Fruit fly (Drosophila melanogaster) Kc167 (cell line): ENCODE measurements around the gene CG12974.

ENCODE experiments used
- Sin3A ChIP-seq: fragments of >200 bp; optimal IDR thresholded peaks from 2 replicates; lab custom pipeline; 2018; ENCODE audit warnings: missing external identifiers
- h ChIP-seq: fragments of >200 bp; optimal IDR thresholded peaks from 3 replicates; lab custom pipeline; 2018; ENCODE audit warnings: missing external identifiers
- insv ChIP-seq: fragments of >200 bp; optimal IDR thresholded peaks from 3 replicates; lab custom pipeline; 2018; ENCODE audit warnings: missing external identifiers
- psq ChIP-seq: fragments of >200 bp; optimal IDR thresholded peaks from 2 replicates; lab custom pipeline; 2017; ENCODE audit warnings: missing external identifiers
- ttk ChIP-seq: sonication (Bioruptor generic); optimal IDR thresholded peaks from 2 replicates; lab custom pipeline; 2017; ENCODE audit warnings: missing external identifiers

dm6 chr3L:21319313-21319907 lies 33.6 kb upstream of the CG12974 start:
- TF ChIP-seq Sin3A (lab: Kevin White, UChicago) (no peak), psq (lab: Kevin White, UChicago) (no peak), insv (no peak), h (lab: Kevin White, UChicago) (no peak), ttk (lab: Kevin White, UChicago) (no peak)
